Worm (Caenorhabditis elegans) whole organism, young adult: ENCODE measurements around the gene vars-1.

Experiments used
- B0261.1 ChIP-seq: sonication (generic microtip); optimal IDR thresholded peaks from 2 replicates; lab custom pipeline; 2016; ENCODE audit warnings: mild to moderate bottlenecking, missing genetic modification characterization, moderate library complexity, missing compliant biosample characterization
- D2030.7 ChIP-seq: fragments of 200-800 bp; sonication (Bioruptor generic); IDR thresholded peaks from 2 replicates; pipeline ENCODE4 v1.3.6; 2022; ENCODE audit warnings: missing genetic modification reagents, missing genetic modification characterization, missing compliant biosample characterization
- F22D6.2 ChIP-seq: sonication (generic microtip); optimal IDR thresholded peaks from 2 replicates; lab custom pipeline; 2016; ENCODE audit warnings: mild to moderate bottlenecking, missing genetic modification characterization, missing compliant biosample characterization
- F23B12.7 ChIP-seq: sonication (generic microtip); optimal IDR thresholded peaks from 2 replicates; lab custom pipeline; 2017; ENCODE audit warnings: missing genetic modification characterization, mild to moderate bottlenecking, missing compliant biosample characterization, antibody characterized with exemption, moderate library complexity; ENCODE audit not compliant: insufficient read depth
- F33H1.4 ChIP-seq: fragments of 200-800 bp; sonication (Bioruptor generic); IDR thresholded peaks from 2 replicates; pipeline ENCODE4 v1.3.6; 2022; ENCODE audit warnings: missing genetic modification reagents, missing genetic modification characterization, missing compliant biosample characterization
- T07F8.4 ChIP-seq: sonication (generic microtip); optimal IDR thresholded peaks from 2 replicates; lab custom pipeline; 2016; ENCODE audit warnings: mild to moderate bottlenecking, missing genetic modification characterization, moderate library complexity, missing compliant biosample characterization
- Y53G8AR.9 ChIP-seq: fragments of 200-800 bp; sonication (Bioruptor generic); conservative IDR thresholded peaks from 2 replicates; pipeline ENCODE4 v1.3.6; 2022; ENCODE audit warnings: missing genetic modification reagents, missing genetic modification characterization, missing compliant biosample characterization
- Y56A3A.18 ChIP-seq: fragments of 200-800 bp; sonication (Bioruptor generic); IDR thresholded peaks from 2 replicates; pipeline ENCODE4 v1.3.6; 2022; ENCODE audit warnings: missing genetic modification reagents, missing genetic modification characterization, missing compliant biosample characterization
- Y67H2A.10 ChIP-seq: fragments of 200-800 bp; sonication (Bioruptor generic); conservative IDR thresholded peaks from 2 replicates; pipeline ENCODE4 v1.3.6; 2022; ENCODE audit warnings: missing genetic modification reagents, missing genetic modification characterization, missing compliant biosample characterization
- Y95B8A.8 ChIP-seq: fragments of 200-800 bp; sonication (Bioruptor generic); IDR thresholded peaks from 2 replicates; pipeline ENCODE4 v1.3.6; 2022; ENCODE audit warnings: missing genetic modification reagents, missing genetic modification characterization, missing compliant biosample characterization
- attf-3 ChIP-seq: fragments of 200-800 bp; sonication (Bioruptor generic); conservative IDR thresholded peaks from 2 replicates; pipeline ENCODE4 v1.3.6; 2022; ENCODE audit warnings: missing genetic modification reagents, missing genetic modification characterization, missing compliant biosample characterization
- attf-5 ChIP-seq: fragments of 200-800 bp; sonication (Bioruptor generic); optimal IDR thresholded peaks from 2 replicates; lab custom pipeline; 2018; ENCODE audit warnings: mild to moderate bottlenecking, missing genetic modification characterization, missing compliant biosample characterization
- chd-7 ChIP-seq: sonication (generic microtip); optimal IDR thresholded peaks from 2 replicates; lab custom pipeline; 2016; ENCODE audit warnings: mild to moderate bottlenecking, missing genetic modification characterization, moderate library complexity, missing compliant biosample characterization
- dox-1 ChIP-seq: fragments of 200-800 bp; sonication (Bioruptor generic); IDR thresholded peaks from 2 replicates; pipeline ENCODE4 v1.3.6; 2022; ENCODE audit warnings: missing genetic modification reagents, missing genetic modification characterization, missing compliant biosample characterization
- dpl-1 ChIP-seq: fragments of 150-350 bp; optimal IDR thresholded peaks from 2 replicates; lab custom pipeline; 2014; ENCODE audit warnings: missing biosample characterization, missing genetic modification reagents, missing genetic modification characterization
- efl-1 ChIP-seq: fragments of 150-350 bp; optimal IDR thresholded peaks from 2 replicates; lab custom pipeline; 2014; ENCODE audit warnings: missing biosample characterization, missing genetic modification reagents, missing genetic modification characterization
- egrh-3 ChIP-seq: fragments of 200-800 bp; sonication (Bioruptor generic); IDR thresholded peaks from 2 replicates; pipeline ENCODE4 v1.3.6; 2022; ENCODE audit warnings: missing genetic modification reagents, missing genetic modification characterization, missing compliant biosample characterization
- ekl-4 ChIP-seq: fragments of 200-800 bp; sonication (Bioruptor generic); IDR thresholded peaks from 2 replicates; pipeline ENCODE4 v1.3.6; 2022; ENCODE audit warnings: missing genetic modification reagents, missing genetic modification characterization, missing compliant biosample characterization
- hmg-1.2 ChIP-seq: fragments of 200-800 bp; sonication (Bioruptor generic); IDR thresholded peaks from 2 replicates; pipeline ENCODE4 v1.3.6; 2022; ENCODE audit warnings: missing genetic modification reagents, missing genetic modification characterization, missing compliant biosample characterization
- hsf-1 ChIP-seq: fragments of 200-800 bp; sonication (Bioruptor generic); IDR thresholded peaks from 2 replicates; pipeline ENCODE4 v1.3.6; 2022; ENCODE audit warnings: missing genetic modification reagents, missing genetic modification characterization, missing compliant biosample characterization
- lag-1 ChIP-seq: fragments of 200-800 bp; sonication (Bioruptor generic); IDR thresholded peaks from 2 replicates; pipeline ENCODE4 v1.3.6; 2022; ENCODE audit warnings: missing genetic modification reagents, missing genetic modification characterization, missing compliant biosample characterization
- lin-54 ChIP-seq: fragments of 200-800 bp; sonication (Bioruptor generic); optimal IDR thresholded peaks from 2 replicates; lab custom pipeline; 2018; ENCODE audit warnings: mild to moderate bottlenecking, missing genetic modification characterization, missing compliant biosample characterization
- lir-1 ChIP-seq: fragments of 200-800 bp; sonication (Bioruptor generic); conservative IDR thresholded peaks from 2 replicates; pipeline ENCODE4 v1.3.6; 2022; ENCODE audit warnings: missing genetic modification reagents, missing genetic modification characterization, missing compliant biosample characterization
- lsl-1 ChIP-seq: fragments of 200-800 bp; sonication (Bioruptor generic); optimal IDR thresholded peaks from 2 replicates; lab custom pipeline; 2018; ENCODE audit warnings: mild to moderate bottlenecking, missing genetic modification characterization, moderate library complexity, missing compliant biosample characterization
- madf-3 ChIP-seq: fragments of 200-800 bp; sonication (Bioruptor generic); IDR thresholded peaks from 2 replicates; pipeline ENCODE4 v1.3.6; 2022; ENCODE audit warnings: missing genetic modification reagents, missing genetic modification characterization, missing compliant biosample characterization
- madf-6 ChIP-seq: fragments of 200-800 bp; sonication (Bioruptor generic); IDR thresholded peaks from 2 replicates; pipeline ENCODE4 v1.3.6; 2022; ENCODE audit warnings: missing genetic modification reagents, missing genetic modification characterization, missing compliant biosample characterization
- madf-8 ChIP-seq: fragments of 200-800 bp; sonication (Bioruptor generic); conservative IDR thresholded peaks from 2 replicates; pipeline ENCODE4 v1.3.6; 2022; ENCODE audit warnings: missing genetic modification reagents, missing genetic modification characterization, missing compliant biosample characterization
- mcd-1 ChIP-seq: fragments of 200-800 bp; sonication (Bioruptor generic); IDR thresholded peaks from 2 replicates; pipeline ENCODE4 v1.3.6; 2022; ENCODE audit warnings: missing genetic modification reagents, missing genetic modification characterization, missing compliant biosample characterization
- nfyb-1 ChIP-seq: fragments of 200-800 bp; sonication (Bioruptor generic); IDR thresholded peaks from 2 replicates; pipeline ENCODE4 v1.3.6; 2022; ENCODE audit warnings: missing genetic modification reagents, missing genetic modification characterization, missing compliant biosample characterization
- nhr-120 ChIP-seq: fragments of 200-800 bp; sonication (Bioruptor generic); IDR thresholded peaks from 2 replicates; pipeline ENCODE4 v1.3.6; 2022; ENCODE audit warnings: missing genetic modification characterization, missing compliant biosample characterization
- nhr-179 ChIP-seq: sonication (generic microtip); optimal IDR thresholded peaks from 2 replicates; lab custom pipeline; 2016; ENCODE audit warnings: mild to moderate bottlenecking, missing genetic modification characterization, missing compliant biosample characterization
- nhr-80 ChIP-seq: sonication (generic microtip); optimal IDR thresholded peaks from 2 replicates; lab custom pipeline; 2016; ENCODE audit warnings: missing genetic modification characterization, missing compliant biosample characterization
- pbrm-1 ChIP-seq: fragments of 200-800 bp; sonication (Bioruptor generic); IDR thresholded peaks from 2 replicates; pipeline ENCODE4 v1.3.6; 2022; ENCODE audit warnings: missing genetic modification reagents, missing genetic modification characterization, missing compliant biosample characterization
- rcor-1 ChIP-seq: fragments of 200-800 bp; sonication (Bioruptor generic); IDR thresholded peaks from 2 replicates; pipeline ENCODE4 v1.3.6; 2022; ENCODE audit warnings: missing genetic modification reagents, missing genetic modification characterization, missing compliant biosample characterization
- rec-8 ChIP-seq, 2 experiments: sonication (generic microtip); optimal IDR thresholded peaks; 2 replicates each; lab custom pipeline; 2016; ENCODE audit warnings: mild to moderate bottlenecking in 2 of 2, missing genetic modification characterization in 2 of 2, missing genetic modification reagents in 2 of 2, missing genotype in 2 of 2, missing biosample characterization in 1 of 2, missing compliant biosample characterization in 1 of 2, moderate library complexity in 1 of 2
- snpc-1.1 ChIP-seq: sonication (generic microtip); optimal IDR thresholded peaks from 2 replicates; lab custom pipeline; 2017; ENCODE audit warnings: missing genetic modification characterization, mild to moderate bottlenecking, missing compliant biosample characterization, antibody characterized with exemption, moderate library complexity, missing genotype, missing genetic modification reagents; ENCODE audit not compliant: insufficient read depth
- snpc-1.3 ChIP-seq: sonication (generic microtip); optimal IDR thresholded peaks from 2 replicates; lab custom pipeline; 2017; ENCODE audit warnings: missing genetic modification characterization, mild to moderate bottlenecking, missing compliant biosample characterization, antibody characterized with exemption, moderate library complexity, missing genotype, missing genetic modification reagents; ENCODE audit not compliant: insufficient read depth
- tlf-1 ChIP-seq: fragments of 200-800 bp; sonication (Bioruptor generic); optimal IDR thresholded peaks from 2 replicates; lab custom pipeline; 2018; ENCODE audit warnings: mild to moderate bottlenecking, missing genetic modification characterization, missing compliant biosample characterization
- unc-130 ChIP-seq: sonication (generic microtip); optimal IDR thresholded peaks from 2 replicates; lab custom pipeline; 2016; ENCODE audit warnings: missing genetic modification reagents, missing genetic modification characterization, missing compliant biosample characterization
- unc-62 ChIP-seq: fragments of 150-350 bp; optimal IDR thresholded peaks from 2 replicates; lab custom pipeline; 2014; ENCODE audit warnings: missing biosample characterization, missing genetic modification reagents, missing genetic modification characterization
- xnd-1 ChIP-seq: sonication (generic microtip); optimal IDR thresholded peaks from 2 replicates; lab custom pipeline; 2016; ENCODE audit warnings: missing genotype, missing genetic modification reagents, missing genetic modification characterization, missing compliant biosample characterization
- zfh-2 ChIP-seq: fragments of 200-800 bp; sonication (Bioruptor generic); conservative IDR thresholded peaks from 2 replicates; pipeline ENCODE4 v1.3.6; 2022; ENCODE audit warnings: missing genetic modification reagents, missing genetic modification characterization, missing compliant biosample characterization
- ztf-18 ChIP-seq: sonication (generic microtip); optimal IDR thresholded peaks from 2 replicates; lab custom pipeline; 2016; ENCODE audit warnings: missing genotype, mild to moderate bottlenecking, missing genetic modification characterization, missing compliant biosample characterization
- ztf-6 ChIP-seq: fragments of 200-800 bp; sonication (Bioruptor generic); IDR thresholded peaks from 2 replicates; pipeline ENCODE4 v1.3.6; 2022; ENCODE audit warnings: missing genetic modification reagents, missing genetic modification characterization, missing compliant biosample characterization

The vars-1 gene

ce11 chrV:8027429-8028142 lies 3.6 kb upstream of the vars-1 start:
- TF ChIP-seq hsf-1 (GFP tag; lab: Robert Waterston, UW): no peak
- TF ChIP-seq F22D6.2 (tag; lab: Kevin White, UChicago): no peak
- TF ChIP-seq chd-7 (tag; lab: Kevin White, UChicago): no peak
- TF ChIP-seq lsl-1 (GFP tag; lab: Kevin White, UChicago): no peak
- no peak for TF ChIP-seq attf-5
- TF ChIP-seq egrh-3 (GFP tag; lab: Robert Waterston, UW): no peak
- no peak for TF ChIP-seq attf-3 (GFP tag; lab: Robert Waterston, UW)
- no peak for TF ChIP-seq ztf-6
- TF ChIP-seq lin-54: no peak
- no peak for TF ChIP-seq B0261.1 (tag; lab: Kevin White, UChicago)
- no peak for TF ChIP-seq T07F8.4 (tag; lab: Kevin White, UChicago)

- TF ChIP-seq dpl-1 (GFP tag; lab: Kevin White, UChicago): peak; percentile 36
- TF ChIP-seq nfyb-1: 0 out of 2 replicates have a peak, but pooled peaks have one; percentile 33
- no peak for TF ChIP-seq unc-130 (GFP tag; lab: Kevin White, UChicago)
- TF ChIP-seq lin-54: peak; percentile 58
- TF ChIP-seq nhr-80: no peak
- peak; percentile 89 for TF ChIP-seq xnd-1
- TF ChIP-seq lir-1 (GFP tag; lab: Robert Waterston, UW): no peak
- no peak for TF ChIP-seq rec-8 (tag; optimal IDR thresholded peaks at IDR 0.05; lab: Kevin White, UChicago)
- 0 out of 2 replicates have a peak, but pooled peaks have one; percentile 37 for TF ChIP-seq ekl-4 (GFP tag; lab: Robert Waterston, UW)
- TF ChIP-seq nhr-120 (GFP tag; lab: Robert Waterston, UW): no peak
- peak; percentile 89 for TF ChIP-seq D2030.7 (GFP tag; lab: Robert Waterston, UW)
- TF ChIP-seq madf-6: peak; percentile 96
- TF ChIP-seq hsf-1 (GFP tag; lab: Robert Waterston, UW): peak; percentile 90
- peak; percentile 95 for TF ChIP-seq madf-8
- peak; percentile 45 for TF ChIP-seq hmg-1.2 (GFP tag; lab: Robert Waterston, UW)
- TF ChIP-seq lag-1 (GFP tag; lab: Robert Waterston, UW): no peak
- 0 out of 2 replicates have a peak, but pooled peaks have one; percentile 14 for TF ChIP-seq Y56A3A.18 (GFP tag; lab: Robert Waterston, UW)
- peak; percentile 82 for TF ChIP-seq efl-1 (GFP tag; lab: Kevin White, UChicago)
- 0 out of 2 replicates have a peak, but pooled peaks have one; percentile 47 for TF ChIP-seq Y95B8A.8 (GFP tag; lab: Robert Waterston, UW)
- peak; percentile 23 for TF ChIP-seq snpc-1.1 (tag; lab: Kevin White, UChicago)
- TF ChIP-seq F23B12.7 (tag; lab: Kevin White, UChicago): peak; percentile 26
- TF ChIP-seq mcd-1 (GFP tag; lab: Robert Waterston, UW): peak; percentile 47; the same call in 1 of the 2 replicates
- no peak for TF ChIP-seq Y67H2A.10 (GFP tag; lab: Robert Waterston, UW)
- TF ChIP-seq madf-3 (GFP tag; lab: Robert Waterston, UW): 0 out of 2 replicates have a peak, but pooled peaks have one; percentile 16
- 0 out of 2 replicates have a peak, but pooled peaks have one; percentile 52 for TF ChIP-seq Y53G8AR.9
- peak; percentile 87 for TF ChIP-seq F33H1.4 (GFP tag; lab: Robert Waterston, UW)
- peak; percentile 99 for TF ChIP-seq lsl-1 (GFP tag; lab: Kevin White, UChicago)
- peak; percentile 37; the same call in 1 of the 2 replicates for TF ChIP-seq pbrm-1 (GFP tag; lab: Robert Waterston, UW)
- TF ChIP-seq unc-62: no peak
- no peak for TF ChIP-seq nhr-179 (tag; lab: Kevin White, UChicago)
- peak; percentile 62 for TF ChIP-seq snpc-1.3 (tag; lab: Kevin White, UChicago)
- TF ChIP-seq zfh-2: no peak
- TF ChIP-seq tlf-1 (GFP tag; lab: Kevin White, UChicago): peak; percentile 45
- peak; percentile 49 for TF ChIP-seq rcor-1 (GFP tag; lab: Robert Waterston, UW)
- peak; percentile 56 for TF ChIP-seq dox-1 (GFP tag; lab: Robert Waterston, UW)
- peak; percentile 37 for TF ChIP-seq ztf-18 (tag; lab: Kevin White, UChicago)
Observed at ce11 chrV:8028825-8029489, 2.3 kb upstream of the vars-1 start, which contains the start of gene oma-2. Gene oma-2 (plus strand): TSS chrV:8029439.
